Fruit fly (Drosophila melanogaster): ENCODE results near the gene TwdlY.

TwdlY gene

DNA sequence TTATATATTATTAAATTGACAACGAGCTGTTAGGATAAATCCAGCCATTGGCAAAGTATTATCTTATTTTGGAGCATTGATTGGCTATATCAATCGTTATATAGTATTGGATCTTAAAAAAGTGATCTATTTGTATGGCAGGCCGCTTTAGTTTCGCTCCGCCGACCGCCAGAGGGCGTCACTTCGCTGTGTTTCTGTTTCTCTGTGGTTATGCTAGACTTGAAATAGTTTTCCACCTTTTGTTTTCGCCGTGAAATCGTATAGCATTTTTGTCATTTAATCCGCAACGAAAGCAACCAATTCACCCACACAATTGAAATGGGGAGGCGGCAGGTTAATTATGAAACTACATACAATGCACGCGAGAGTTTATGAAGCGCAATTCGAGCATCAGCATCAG is 12.1 kb downstream of the TwdlY start (continued):
- no peak for TF ChIP-seq CG31365 (tag; optimal IDR thresholded peaks at IDR 0.05)
- TF ChIP-seq lbe (GFP tag; optimal IDR thresholded peaks at IDR 0.05): no peak
- TF ChIP-seq Hmx (GFP tag; optimal IDR thresholded peaks at IDR 0.05): no peak
- TF ChIP-seq Ptx1 (GFP tag; IDR thresholded peaks at IDR 0.05): no peak
- TF ChIP-seq HLHmδ (GFP tag; optimal IDR thresholded peaks at IDR 0.05): no peak
- no peak for TF ChIP-seq CG11560 (tag; IDR thresholded peaks at IDR 0.05)
- TF ChIP-seq chn (GFP tag; optimal IDR thresholded peaks at IDR 0.05): no peak
- peak; percentile 93 for TF ChIP-seq CG14965 (GFP tag; optimal IDR thresholded peaks at IDR 0.05; ENCODE audit: borderline replicate concordance)
- TF ChIP-seq en (GFP tag; optimal IDR thresholded peaks at IDR 0.05): no peak
- TF ChIP-seq E2f1 (GFP tag; IDR thresholded peaks at IDR 0.05): no peak
- TF ChIP-seq ab (GFP tag; optimal IDR thresholded peaks at IDR 0.05): no peak
- no peak for TF ChIP-seq Opbp (GFP tag; IDR thresholded peaks at IDR 0.05; ENCODE audit: partially characterized antibody)
- no peak for TF ChIP-seq CG3726 (GFP tag; IDR thresholded peaks at IDR 0.05)
- TF ChIP-seq grn (GFP tag; optimal IDR thresholded peaks at IDR 0.05): no peak
- no peak for TF ChIP-seq tll (GFP tag; optimal IDR thresholded peaks at IDR 0.05)
- no peak for TF ChIP-seq wek (GFP tag; optimal IDR thresholded peaks at IDR 0.05)
- no peak for TF ChIP-seq lov (optimal IDR thresholded peaks at IDR 0.05)
- TF ChIP-seq lov (GFP tag; IDR thresholded peaks at IDR 0.05): 0 out of 3 replicates have a peak, but pooled peaks have one; percentile 42
- no peak for TF ChIP-seq Deaf1 (tag; optimal IDR thresholded peaks at IDR 0.05)
- no peak for TF ChIP-seq ssp (GFP tag; IDR thresholded peaks at IDR 0.05)
- TF ChIP-seq crc (GFP tag; optimal IDR thresholded peaks at IDR 0.05): no peak
- no peak for TF ChIP-seq CG18764 (GFP tag; optimal IDR thresholded peaks at IDR 0.05)
- no peak for TF ChIP-seq corto (GFP tag; optimal IDR thresholded peaks at IDR 0.05)
- TF ChIP-seq br (optimal IDR thresholded peaks at IDR 0.05): no peak
- TF ChIP-seq CG17186 (GFP tag; optimal IDR thresholded peaks at IDR 0.05): no peak
- TF ChIP-seq kah (GFP tag; optimal IDR thresholded peaks at IDR 0.05): no peak
- TF ChIP-seq disco-r (GFP tag; optimal IDR thresholded peaks at IDR 0.05): no peak
- no peak for TF ChIP-seq CG15514 (GFP tag; optimal IDR thresholded peaks at IDR 0.05)
- no peak for TF ChIP-seq Xbp1 (GFP tag; optimal IDR thresholded peaks at IDR 0.05)
- no peak for TF ChIP-seq CG10565 (GFP tag; optimal IDR thresholded peaks at IDR 0.05)
- no peak for TF ChIP-seq sens-2 (GFP tag; IDR thresholded peaks at IDR 0.05)
- TF ChIP-seq CG32532 (GFP tag; IDR thresholded peaks at IDR 0.05): peak; percentile 26; the same call in 1 of the 2 replicates
- no peak for TF ChIP-seq tna (GFP tag; IDR thresholded peaks at IDR 0.05; ENCODE audit: partially characterized antibody)
- TF ChIP-seq ci (GFP tag; IDR thresholded peaks at IDR 0.05): peak; percentile 64; the same call in 1 of the 3 replicates
- no peak for TF ChIP-seq ftz-f1 (GFP tag; optimal IDR thresholded peaks at IDR 0.05)
- TF ChIP-seq CG2875 (GFP tag; optimal IDR thresholded peaks at IDR 0.05): no peak
- no peak for TF ChIP-seq CG11085 (GFP tag; IDR thresholded peaks at IDR 0.05)
- TF ChIP-seq CG5180 (GFP tag; optimal IDR thresholded peaks at IDR 0.05): no peak
- no peak for TF ChIP-seq yki (optimal IDR thresholded peaks at IDR 0.05)
- no peak for TF ChIP-seq CG10654 (GFP tag; optimal IDR thresholded peaks at IDR 0.05)
- TF ChIP-seq CG31388 (GFP tag; optimal IDR thresholded peaks at IDR 0.05): no peak
- TF ChIP-seq CG15601 (tag; optimal IDR thresholded peaks at IDR 0.05): no peak
- TF ChIP-seq CG8359 (GFP tag; optimal IDR thresholded peaks at IDR 0.05; ENCODE audit: borderline replicate concordance): peak; percentile 8
- TF ChIP-seq wor (GFP tag; IDR thresholded peaks at IDR 0.05): no peak
- no peak for TF ChIP-seq CG13894 (tag; optimal IDR thresholded peaks at IDR 0.05)
- TF ChIP-seq CG17912 (GFP tag; optimal IDR thresholded peaks at IDR 0.05): no peak
- peak; percentile 8 for TF ChIP-seq stwl (tag; optimal IDR thresholded peaks at IDR 0.05)
- no peak for TF ChIP-seq CG13123 (GFP tag; optimal IDR thresholded peaks at IDR 0.05)
- TF ChIP-seq bbx (GFP tag; IDR thresholded peaks at IDR 0.05; ENCODE audit: partially characterized antibody): no peak
- TF ChIP-seq nerfin-2 (GFP tag; IDR thresholded peaks at IDR 0.05; ENCODE audit: partially characterized antibody): no peak
- TF ChIP-seq nmo (GFP tag; optimal IDR thresholded peaks at IDR 0.05): no peak
- TF ChIP-seq CTCF (GFP tag; optimal IDR thresholded peaks at IDR 0.05): peak; percentile 90
- no peak for TF ChIP-seq D19A (tag; optimal IDR thresholded peaks at IDR 0.05)

Measured in whole organism, embryonic.